Fruit fly (Drosophila melanogaster) whole organism, embryonic: ENCODE data around the gene CG11085.

Experiments used
- CG10321 ChIP-seq: fragments of 200-800 bp; sonication (Bioruptor generic); IDR thresholded peaks from 2 replicates; pipeline ENCODE4 v1.3.6; 2022; ENCODE audit warnings: missing biosample characterization, missing genetic modification characterization
- CG1233 ChIP-seq: fragments of 200-800 bp; sonication (Bioruptor generic); optimal IDR thresholded peaks from 4 replicates; lab custom pipeline; 2018; ENCODE audit warnings: missing biosample characterization, mild to moderate bottlenecking, missing genetic modification characterization
- CG12942 ChIP-seq: fragments of 200-800 bp; sonication (Bioruptor generic); optimal IDR thresholded peaks from 3 replicates; lab custom pipeline; 2016; ENCODE audit warnings: missing biosample characterization, missing genetic modification characterization
- CG13287 ChIP-seq: fragments of 200-800 bp; sonication (Bioruptor generic); IDR thresholded peaks from 2 replicates; pipeline ENCODE4 v1.3.6; 2022; ENCODE audit warnings: missing biosample characterization, missing genetic modification characterization; ENCODE audit not compliant: partially characterized antibody
- CG13894 ChIP-seq: fragments of 200-800 bp; sonication (Bioruptor generic); optimal IDR thresholded peaks from 3 replicates; lab custom pipeline; 2018; ENCODE audit warnings: missing biosample characterization, mild to moderate bottlenecking, missing genetic modification characterization, moderate library complexity
- CG14860 ChIP-seq: fragments of 200-800 bp; sonication (Bioruptor generic); IDR thresholded peaks from 3 replicates; pipeline ENCODE4 v1.3.6; 2022; ENCODE audit warnings: missing biosample characterization, missing genetic modification characterization; ENCODE audit not compliant: partially characterized antibody
- CG15011 ChIP-seq: fragments of 200-800 bp; sonication (Bioruptor generic); optimal IDR thresholded peaks from 3 replicates; lab custom pipeline; 2018; ENCODE audit warnings: missing biosample characterization, mild to moderate bottlenecking, missing genetic modification characterization
- CG15696 ChIP-seq: fragments of 200-800 bp; sonication (Bioruptor generic); optimal IDR thresholded peaks from 2 replicates; lab custom pipeline; 2019; ENCODE audit warnings: missing biosample characterization, mild to moderate bottlenecking, missing genetic modification characterization, moderate library complexity
- CG17385 ChIP-seq: fragments of 200-800 bp; sonication (Bioruptor generic); optimal IDR thresholded peaks from 3 replicates; lab custom pipeline; 2018; ENCODE audit warnings: missing biosample characterization, mild to moderate bottlenecking, missing genetic modification characterization
- CG17912 ChIP-seq: fragments of 200-800 bp; sonication (Bioruptor generic); optimal IDR thresholded peaks from 2 replicates; lab custom pipeline; 2018; ENCODE audit warnings: missing biosample characterization, mild to moderate bottlenecking, missing genetic modification characterization
- CG2889 ChIP-seq: fragments of 200-800 bp; sonication (Bioruptor generic); IDR thresholded peaks from 3 replicates; pipeline ENCODE4 v1.3.6; 2022; ENCODE audit warnings: missing biosample characterization, missing genetic modification characterization
- CG4282 ChIP-seq: fragments of 200-800 bp; sonication (Bioruptor generic); optimal IDR thresholded peaks from 2 replicates; lab custom pipeline; 2016; ENCODE audit warnings: missing biosample characterization, missing genetic modification characterization
- CG4617 ChIP-seq: fragments of 200-800 bp; sonication (Bioruptor generic); optimal IDR thresholded peaks from 3 replicates; lab custom pipeline; 2016; ENCODE audit warnings: missing biosample characterization, missing genetic modification characterization, borderline replicate concordance
- CG4854 ChIP-seq: fragments of 200-800 bp; sonication (Bioruptor generic); optimal IDR thresholded peaks from 2 replicates; lab custom pipeline; 2016; ENCODE audit warnings: missing biosample characterization, missing genetic modification characterization, inconsistent platforms
- CG7271 ChIP-seq: fragments of 200-800 bp; sonication (Bioruptor generic); optimal IDR thresholded peaks from 2 replicates; lab custom pipeline; 2018; ENCODE audit warnings: missing biosample characterization, mild to moderate bottlenecking, missing genetic modification characterization, moderate library complexity
- CG7963 ChIP-seq: fragments of 200-800 bp; sonication (Bioruptor generic); IDR thresholded peaks from 3 replicates; pipeline ENCODE4 v1.3.6; 2022; ENCODE audit warnings: missing biosample characterization, missing genetic modification characterization; ENCODE audit not compliant: partially characterized antibody
- CG8359 ChIP-seq: fragments of 200-800 bp; sonication (Bioruptor generic); optimal IDR thresholded peaks from 2 replicates; lab custom pipeline; 2017; ENCODE audit warnings: missing biosample characterization, mild to moderate bottlenecking, missing genetic modification characterization, borderline replicate concordance
- CG9876 ChIP-seq: fragments of 200-800 bp; sonication (Bioruptor generic); optimal IDR thresholded peaks from 2 replicates; lab custom pipeline; 2016; ENCODE audit warnings: missing biosample characterization, missing genetic modification characterization
- CkIIα-i1 ChIP-seq: fragments of 200-800 bp; sonication (Bioruptor generic); IDR thresholded peaks from 2 replicates; pipeline ENCODE4 v1.3.6; 2022; ENCODE audit warnings: missing biosample characterization, missing genetic modification characterization
- CoRest ChIP-seq: fragments of 200-800 bp; sonication (Bioruptor generic); optimal IDR thresholded peaks from 3 replicates; lab custom pipeline; 2018; ENCODE audit warnings: missing biosample characterization, mild to moderate bottlenecking, missing genetic modification characterization, moderate library complexity
- E2f1 ChIP-seq: fragments of 200-800 bp; sonication (Bioruptor generic); IDR thresholded peaks from 2 replicates; pipeline ENCODE4 v1.3.6; 2022; ENCODE audit warnings: missing biosample characterization, missing genetic modification characterization
- H15 ChIP-seq: fragments of 200-800 bp; sonication (Bioruptor generic); IDR thresholded peaks from 3 replicates; pipeline ENCODE4 v1.3.6; 2022; ENCODE audit warnings: missing biosample characterization, missing genetic modification characterization
- H2.0 ChIP-seq: fragments of 200-800 bp; sonication (Bioruptor generic); IDR thresholded peaks from 2 replicates; pipeline ENCODE4 v1.3.6; 2022; ENCODE audit warnings: missing biosample characterization, missing genetic modification characterization
- HLHmδ ChIP-seq: fragments of 200-800 bp; sonication (Bioruptor generic); optimal IDR thresholded peaks from 2 replicates; lab custom pipeline; 2018; ENCODE audit warnings: missing biosample characterization, mild to moderate bottlenecking, missing genetic modification characterization, moderate library complexity
- Hmx ChIP-seq: fragments of 200-800 bp; sonication (Bioruptor generic); optimal IDR thresholded peaks from 2 replicates; lab custom pipeline; 2016; ENCODE audit warnings: missing biosample characterization, missing genetic modification characterization
- MESR4 ChIP-seq: fragments of 200-800 bp; sonication (Bioruptor generic); optimal IDR thresholded peaks from 2 replicates; lab custom pipeline; 2018; ENCODE audit warnings: missing biosample characterization, mild to moderate bottlenecking, missing genetic modification characterization, moderate library complexity
- NFAT ChIP-seq: fragments of 200-800 bp; sonication (Bioruptor generic); IDR thresholded peaks from 2 replicates; pipeline ENCODE4 v1.3.6; 2022; ENCODE audit warnings: missing biosample characterization, missing genetic modification characterization
- NK7.1 ChIP-seq: fragments of 200-800 bp; sonication (Bioruptor generic); optimal IDR thresholded peaks from 3 replicates; lab custom pipeline; 2016; ENCODE audit warnings: missing biosample characterization, missing genetic modification characterization
- Nf-YB ChIP-seq: fragments of 200-800 bp; sonication (Bioruptor generic); optimal IDR thresholded peaks from 3 replicates; lab custom pipeline; 2019; ENCODE audit warnings: missing biosample characterization, mild to moderate bottlenecking, missing genetic modification characterization, moderate library complexity
- Nf-YC ChIP-seq: fragments of 200-800 bp; optimal IDR thresholded peaks from 3 replicates; lab custom pipeline; 2019; ENCODE audit warnings: missing biosample characterization, mild to moderate bottlenecking, missing genetic modification characterization, moderate library complexity
- Ssrp ChIP-seq: fragments of 200-800 bp; sonication (Bioruptor generic); optimal IDR thresholded peaks from 2 replicates; lab custom pipeline; 2018; ENCODE audit warnings: missing biosample characterization, mild to moderate bottlenecking, missing genetic modification characterization, moderate library complexity
- YL-1 ChIP-seq: fragments of 200-800 bp; sonication (Bioruptor generic); optimal IDR thresholded peaks from 3 replicates; lab custom pipeline; 2017; ENCODE audit warnings: missing biosample characterization, mild to moderate bottlenecking, missing genetic modification characterization
- amos ChIP-seq: fragments of 200-800 bp; sonication (Bioruptor generic); IDR thresholded peaks from 2 replicates; pipeline ENCODE4 v1.3.6; 2022; ENCODE audit warnings: missing biosample characterization, missing genetic modification characterization; ENCODE audit not compliant: partially characterized antibody
- ara ChIP-seq: fragments of 200-800 bp; sonication (Bioruptor generic); IDR thresholded peaks from 2 replicates; pipeline ENCODE4 v1.3.6; 2022; ENCODE audit warnings: missing biosample characterization, missing genetic modification characterization
- ash1 ChIP-seq: fragments of 200-800 bp; sonication (Bioruptor generic); optimal IDR thresholded peaks from 2 replicates; lab custom pipeline; 2018; ENCODE audit warnings: missing biosample characterization, mild to moderate bottlenecking, missing genetic modification characterization
- disco-r ChIP-seq: fragments of 200-800 bp; sonication (Bioruptor generic); optimal IDR thresholded peaks from 2 replicates; lab custom pipeline; 2016; ENCODE audit warnings: missing biosample characterization, missing genetic modification characterization
- exex ChIP-seq: fragments of 200-800 bp; sonication (Bioruptor generic); optimal IDR thresholded peaks from 4 replicates; lab custom pipeline; 2018; ENCODE audit warnings: missing biosample characterization, mild to moderate bottlenecking, missing genetic modification characterization, moderate library complexity
- gcm2 ChIP-seq: fragments of 200-800 bp; sonication (Bioruptor generic); optimal IDR thresholded peaks from 2 replicates; lab custom pipeline; 2016; ENCODE audit warnings: missing biosample characterization, missing genetic modification characterization
- hbn ChIP-seq: fragments of 200-800 bp; sonication (Bioruptor generic); IDR thresholded peaks from 2 replicates; pipeline ENCODE4 v1.3.6; 2022; ENCODE audit warnings: missing biosample characterization, missing genetic modification characterization; ENCODE audit not compliant: partially characterized antibody
- lmd ChIP-seq: fragments of 200-800 bp; sonication (Bioruptor generic); IDR thresholded peaks from 2 replicates; pipeline ENCODE4 v1.3.6; 2022; ENCODE audit warnings: missing biosample characterization, missing genetic modification characterization
- pum ChIP-seq: fragments of 200-800 bp; sonication (Bioruptor generic); optimal IDR thresholded peaks from 2 replicates; lab custom pipeline; 2016; ENCODE audit warnings: missing biosample characterization, missing genetic modification characterization
- sens ChIP-seq: fragments of 200-800 bp; sonication (Bioruptor generic); peaks from one replicate; lab custom pipeline; 2016; ENCODE audit warnings: missing biosample characterization, missing genetic modification characterization
- stwl ChIP-seq: fragments of 200-800 bp; sonication (Bioruptor generic); optimal IDR thresholded peaks from 3 replicates; lab custom pipeline; 2018; ENCODE audit warnings: missing biosample characterization, mild to moderate bottlenecking, missing genetic modification characterization, moderate library complexity
- tap ChIP-seq: fragments of 200-800 bp; optimal IDR thresholded peaks from 3 replicates; lab custom pipeline; 2019; ENCODE audit warnings: missing biosample characterization, mild to moderate bottlenecking, missing genetic modification characterization, moderate library complexity
- ttk ChIP-seq: fragments of 200-800 bp; sonication (Bioruptor generic); IDR thresholded peaks from 2 replicates; pipeline ENCODE4 v2.1.2; 2022; ENCODE audit warnings: missing biosample characterization, missing genetic modification characterization
- wdn ChIP-seq: fragments of 200-800 bp; sonication (Bioruptor generic); IDR thresholded peaks from 2 replicates; pipeline ENCODE4 v1.3.6; 2022; ENCODE audit warnings: missing biosample characterization, missing genetic modification characterization
- zen2 ChIP-seq: fragments of 200-800 bp; sonication (Bioruptor generic); IDR thresholded peaks from 3 replicates; pipeline ENCODE4 v1.3.6; 2022; ENCODE audit warnings: missing biosample characterization, missing genetic modification characterization; ENCODE audit not compliant: partially characterized antibody

The CG11085 gene

dm6 chrX:12582984-12583869, 32.9 kb upstream of the CG11085 start, which contains the start of gene Pits:
Gene Pits, minus strand, starts transcription at chrX:12583193.
- TF ChIP-seq CG4854 (GFP tag; lab: Kevin White, UChicago) (no peak), CG14860 (GFP tag; lab: Robert Waterston, UW) (no peak; the same call in 2 of the 3 replicates), exex (tag; lab: Kevin White, UChicago) (peak; percentile 31), H15 (GFP tag; lab: Robert Waterston, UW) (no peak), HLHmδ (peak; percentile 90), CG13894 (tag; lab: Kevin White, UChicago) (peak; percentile 66), CG7963 (GFP tag; lab: Robert Waterston, UW) (no peak), CG13287 (GFP tag; lab: Robert Waterston, UW) (peak; percentile 70), gcm2 (GFP tag; lab: Kevin White, UChicago) (peak; percentile 14), MESR4 (GFP tag; lab: Kevin White, UChicago) (peak; percentile 81), CG17912 (GFP tag; lab: Kevin White, UChicago) (peak; percentile 68), pum (GFP tag; lab: Kevin White, UChicago) (no peak), E2f1 (GFP tag; lab: Robert Waterston, UW) (peak; percentile 35), CG10321 (GFP tag; lab: Robert Waterston, UW) (peak; percentile 52; the same call in 1 of the 2 replicates), CG4282 (peak; percentile 47), ash1 (GFP tag; lab: Kevin White, UChicago) (peak; percentile 83), CG7271 (tag; lab: Kevin White, UChicago) (peak; percentile 35), CG8359 (GFP tag; lab: Kevin White, UChicago) (no peak), zen2 (GFP tag; lab: Robert Waterston, UW) (0 out of 3 replicates have a peak, but pooled peaks have one; percentile 31), hbn (GFP tag; lab: Robert Waterston, UW) (0 out of 2 replicates have a peak, but pooled peaks have one; percentile 30), CG2889 (GFP tag; lab: Robert Waterston, UW) (no peak), CG15011 (GFP tag; lab: Kevin White, UChicago) (no peak), CG17385 (GFP tag; lab: Kevin White, UChicago) (peak; percentile 37), H2.0 (no peak), CG15696 (tag; lab: Kevin White, UChicago) (peak; percentile 52), CG9876 (GFP tag; lab: Kevin White, UChicago) (no peak), disco-r (no peak), stwl (tag; lab: Kevin White, UChicago) (no peak), CG1233 (peak; percentile 24), tap (tag; lab: Kevin White, UChicago) (no peak), CG12942 (GFP tag; lab: Kevin White, UChicago) (no peak), Ssrp (tag; lab: Kevin White, UChicago) (no peak), lmd (GFP tag; lab: Robert Waterston, UW) (peak; percentile 45; the same call in 1 of the 2 replicates), NFAT (peak; percentile 66; the same call in 1 of the 2 replicates), CG4617 (GFP tag; lab: Kevin White, UChicago) (peak; percentile 31), ttk (GFP tag; lab: Robert Waterston, UW) (no peak), Nf-YC (tag; lab: Kevin White, UChicago) (peak; percentile 26), amos (peak; percentile 59; the same call in 1 of the 2 replicates), NK7.1 (GFP tag; lab: Kevin White, UChicago) (peak; percentile 45), Hmx (GFP tag; lab: Kevin White, UChicago) (no peak), wdn (0 out of 2 replicates have a peak, but pooled peaks have one; percentile 22), Nf-YB (GFP tag; lab: Kevin White, UChicago) (peak; percentile 21), sens (peak; percentile 70), YL-1 (GFP tag; lab: Kevin White, UChicago) (peak; percentile 30), ara (GFP tag; lab: Robert Waterston, UW) (peak; percentile 62), CoRest (tag; lab: Kevin White, UChicago) (peak; percentile 69), CkIIα-i1 (no peak)
